Fruit fly (Drosophila melanogaster): ENCODE measurements around the gene bumpel.

- TF ChIP-seq spab (GFP tag; optimal IDR thresholded peaks at IDR 0.05) (no peak), Lpt (GFP tag; optimal IDR thresholded peaks at IDR 0.05) (no peak), CG4318 (GFP tag; optimal IDR thresholded peaks at IDR 0.05) (no peak), CG6854 (GFP tag; optimal IDR thresholded peaks at IDR 0.05) (no peak), net (GFP tag; optimal IDR thresholded peaks at IDR 0.05) (no peak), Sox15 (GFP tag; optimal IDR thresholded peaks at IDR 0.05) (no peak)
Measured at dm6 chr3R:11370333-11370732, 48.1 kb downstream of the bumpel start.
